Worm (Caenorhabditis elegans) whole organism, L1 larva: Measurements from ENCODE around the gene srb-3.

Experiments used
- C16A3.4 ChIP-seq: fragments of 150-350 bp; optimal IDR thresholded peaks from 2 replicates; lab custom pipeline; 2014; ENCODE audit warnings: missing biosample characterization, missing genetic modification characterization
- C34B4.2 ChIP-seq: sonication (generic microtip); optimal IDR thresholded peaks from 2 replicates; lab custom pipeline; 2017; ENCODE audit warnings: mild to moderate bottlenecking, missing genetic modification characterization, missing compliant biosample characterization
- aha-1 ChIP-seq: fragments of 150-350 bp; optimal IDR thresholded peaks from 2 replicates; lab custom pipeline; 2014; ENCODE audit warnings: missing biosample characterization, missing genetic modification characterization
- ama-1 ChIP-seq: fragments of 150-350 bp; optimal IDR thresholded peaks from 2 replicates; lab custom pipeline; 2014
- blmp-1 ChIP-seq: fragments of 150-350 bp; optimal IDR thresholded peaks from 2 replicates; lab custom pipeline; 2014; ENCODE audit warnings: missing biosample characterization, missing genetic modification characterization
- ceh-8 ChIP-seq: fragments of 200-800 bp; sonication (Bioruptor generic); optimal IDR thresholded peaks from 2 replicates; lab custom pipeline; 2018; ENCODE audit warnings: mild to moderate bottlenecking, missing genetic modification characterization, moderate library complexity, missing compliant biosample characterization
- ceh-82 ChIP-seq, 3 experiments: fragments of 150-350 bp in 1 of 3; sonication (generic microtip) in 2 of 3; optimal IDR thresholded peaks; 2 replicates each; lab custom pipeline; 2014 to 2017; ENCODE audit warnings: missing biosample characterization in 3 of 3, missing genetic modification characterization in 3 of 3
- ceh-88 ChIP-seq: fragments of 200-800 bp; sonication (Bioruptor generic); IDR thresholded peaks from 2 replicates; pipeline ENCODE4 v1.3.6; 2022; ENCODE audit warnings: missing genetic modification characterization, missing compliant biosample characterization
- dpl-1 ChIP-seq, 3 experiments: fragments of 150-350 bp in 2 of 3; sonication (generic microtip) in 1 of 3; optimal IDR thresholded peaks; 2 replicates each; lab custom pipeline; 2014 to 2017; ENCODE audit warnings: missing biosample characterization in 3 of 3, missing genetic modification characterization in 3 of 3, missing genetic modification reagents in 3 of 3
- dsc-1 ChIP-seq: sonication (generic microtip); optimal IDR thresholded peaks from 2 replicates; lab custom pipeline; 2016; ENCODE audit warnings: mild to moderate bottlenecking, missing genetic modification characterization, missing compliant biosample characterization
- efl-1 ChIP-seq, 4 experiments: fragments of 150-350 bp; optimal IDR thresholded peaks in 3 of 4; peaks in 1 of 4; 1 replicate in 1 of 4; 2 replicates in 3 of 4; lab custom pipeline; 2014; ENCODE audit warnings: missing biosample characterization in 2 of 4, missing genetic modification characterization in 2 of 4, missing genetic modification reagents in 2 of 4
- efl-3 ChIP-seq: fragments of 200-800 bp; sonication (Bioruptor generic); optimal IDR thresholded peaks from 2 replicates; lab custom pipeline; 2018; ENCODE audit warnings: mild to moderate bottlenecking, missing genetic modification characterization, missing compliant biosample characterization
- egl-27 ChIP-seq, 2 experiments: fragments of 150-350 bp in 1 of 2; sonication (generic microtip); optimal IDR thresholded peaks; 3 replicates each; lab custom pipeline; 2017 to 2018; ENCODE audit warnings: missing biosample characterization in 2 of 2, missing genetic modification characterization in 2 of 2, missing genetic modification reagents in 2 of 2
- elt-3 ChIP-seq, 6 experiments: fragments of 150-350 bp in 1 of 6; sonication (generic microtip); optimal IDR thresholded peaks; 2 replicates each; lab custom pipeline; 2017 to 2018; ENCODE audit warnings: missing biosample characterization in 6 of 6, missing genetic modification characterization in 6 of 6, inconsistent platforms in 1 of 6
- ets-5 ChIP-seq: fragments of 200-800 bp; sonication (Bioruptor generic); IDR thresholded peaks from 2 replicates; pipeline ENCODE4 v1.3.6; 2022; ENCODE audit warnings: missing genetic modification characterization, missing compliant biosample characterization
- fkh-10 ChIP-seq: sonication (generic microtip); optimal IDR thresholded peaks from 2 replicates; lab custom pipeline; 2017; ENCODE audit warnings: missing biosample characterization, missing genetic modification reagents, missing genetic modification characterization
- fkh-4 ChIP-seq: sonication (generic microtip); optimal IDR thresholded peaks from 2 replicates; lab custom pipeline; 2016; ENCODE audit warnings: missing compliant biosample characterization, missing genetic modification characterization, borderline replicate concordance
- fkh-8 ChIP-seq: sonication (generic microtip); optimal IDR thresholded peaks from 2 replicates; lab custom pipeline; 2016; ENCODE audit warnings: mild to moderate bottlenecking, missing genetic modification characterization, missing compliant biosample characterization
- fos-1 ChIP-seq: fragments of 150-350 bp; optimal IDR thresholded peaks from 2 replicates; lab custom pipeline; 2014; ENCODE audit warnings: missing biosample characterization, missing genetic modification characterization
- hlh-4 ChIP-seq: sonication (generic microtip); optimal IDR thresholded peaks from 2 replicates; lab custom pipeline; 2016; ENCODE audit warnings: mild to moderate bottlenecking, missing genetic modification characterization, missing compliant biosample characterization
- hpl-2 ChIP-seq: fragments of 150-350 bp; optimal IDR thresholded peaks from 2 replicates; lab custom pipeline; 2014; ENCODE audit warnings: missing biosample characterization, missing genetic modification reagents, missing genetic modification characterization
- jun-1 ChIP-seq: fragments of 150-350 bp; optimal IDR thresholded peaks from 2 replicates; lab custom pipeline; 2014; ENCODE audit warnings: missing biosample characterization, missing genetic modification reagents, missing genetic modification characterization
- lin-14 ChIP-seq: fragments of 200-800 bp; sonication (Bioruptor generic); optimal IDR thresholded peaks from 2 replicates; lab custom pipeline; 2018; ENCODE audit warnings: mild to moderate bottlenecking, missing genetic modification characterization, moderate library complexity, missing compliant biosample characterization
- lin-15B ChIP-seq: fragments of 150-350 bp; sonication (generic microtip); optimal IDR thresholded peaks from 3 replicates; lab custom pipeline; 2014; ENCODE audit warnings: missing biosample characterization, missing genetic modification characterization
- lin-35 ChIP-seq, 2 experiments: fragments of 150-350 bp; optimal IDR thresholded peaks; 2 replicates each; lab custom pipeline; 2014; ENCODE audit warnings: missing biosample characterization in 2 of 2, missing genetic modification characterization in 2 of 2, missing genetic modification reagents in 2 of 2
- lin-39 ChIP-seq: fragments of 150-350 bp; optimal IDR thresholded peaks from 2 replicates; lab custom pipeline; 2014; ENCODE audit warnings: missing biosample characterization, missing genetic modification reagents, missing genetic modification characterization
- lir-3 ChIP-seq: sonication (generic microtip); optimal IDR thresholded peaks from 2 replicates; lab custom pipeline; 2016; ENCODE audit warnings: mild to moderate bottlenecking, missing genetic modification characterization, moderate library complexity, missing compliant biosample characterization; ENCODE audit not compliant: poor library complexity
- mab-9 ChIP-seq: fragments of 200-800 bp; sonication (Bioruptor generic); IDR thresholded peaks from 2 replicates; pipeline ENCODE4 v1.3.6; 2022; ENCODE audit warnings: missing genetic modification reagents, missing genetic modification characterization, missing compliant biosample characterization
- mdl-1 ChIP-seq, 2 experiments: fragments of 150-350 bp; optimal IDR thresholded peaks; 2 replicates each; lab custom pipeline; 2014 to 2017; ENCODE audit warnings: missing biosample characterization in 2 of 2, missing genetic modification characterization in 2 of 2, inconsistent platforms in 1 of 2
- mep-1 ChIP-seq: fragments of 150-350 bp; optimal IDR thresholded peaks from 2 replicates; lab custom pipeline; 2014; ENCODE audit warnings: missing biosample characterization, missing genetic modification characterization
- nhr-11 ChIP-seq: fragments of 150-350 bp; optimal IDR thresholded peaks from 2 replicates; lab custom pipeline; 2014; ENCODE audit warnings: missing biosample characterization, missing genetic modification characterization
- nhr-12 ChIP-seq: sonication (generic microtip); optimal IDR thresholded peaks from 2 replicates; lab custom pipeline; 2017; ENCODE audit warnings: missing biosample characterization, missing genetic modification characterization
- nhr-28 ChIP-seq: fragments of 150-350 bp; optimal IDR thresholded peaks from 2 replicates; lab custom pipeline; 2014; ENCODE audit warnings: missing biosample characterization, missing genetic modification characterization
- nhr-71 ChIP-seq: sonication (generic microtip); optimal IDR thresholded peaks from 2 replicates; lab custom pipeline; 2016; ENCODE audit warnings: mild to moderate bottlenecking, missing genetic modification characterization, moderate library complexity, missing compliant biosample characterization
- nhr-85 ChIP-seq: sonication (generic microtip); peaks from one replicate; lab custom pipeline; 2016; ENCODE audit warnings: missing genetic modification characterization, inconsistent platforms, missing compliant biosample characterization
- nhr-90 ChIP-seq: sonication (generic microtip); optimal IDR thresholded peaks from 2 replicates; lab custom pipeline; 2016; ENCODE audit warnings: mild to moderate bottlenecking, missing genetic modification characterization, missing compliant biosample characterization; ENCODE audit not compliant: poor library complexity
- pag-3 ChIP-seq: sonication (generic microtip); optimal IDR thresholded peaks from 2 replicates; lab custom pipeline; 2017; ENCODE audit warnings: missing genetic modification characterization, mild to moderate bottlenecking, missing compliant biosample characterization, antibody characterized with exemption, borderline replicate concordance; ENCODE audit not compliant: insufficient read depth
- pqm-1 ChIP-seq: sonication (generic microtip); optimal IDR thresholded peaks from 3 replicates; lab custom pipeline; 2017; ENCODE audit warnings: missing biosample characterization, missing genetic modification characterization
- rnt-1 ChIP-seq: sonication (generic microtip); optimal IDR thresholded peaks from 2 replicates; lab custom pipeline; 2016; ENCODE audit warnings: mild to moderate bottlenecking, missing genetic modification characterization, moderate library complexity, missing compliant biosample characterization
- skn-1 ChIP-seq: fragments of 150-350 bp; optimal IDR thresholded peaks from 2 replicates; lab custom pipeline; 2014; ENCODE audit warnings: missing biosample characterization, missing genetic modification characterization
- snpc-4 ChIP-seq: fragments of 150-350 bp; optimal IDR thresholded peaks from 2 replicates; lab custom pipeline; 2014; ENCODE audit warnings: missing biosample characterization, missing genetic modification characterization
- sptf-1 ChIP-seq: fragments of 150-350 bp; optimal IDR thresholded peaks from 2 replicates; lab custom pipeline; 2014; ENCODE audit warnings: missing biosample characterization, missing genetic modification characterization
- sup-37 ChIP-seq: fragments of 200-800 bp; sonication (Bioruptor generic); optimal IDR thresholded peaks from 2 replicates; lab custom pipeline; 2018; ENCODE audit warnings: mild to moderate bottlenecking, missing genetic modification characterization, missing compliant biosample characterization
- unc-86 ChIP-seq: sonication (generic microtip); optimal IDR thresholded peaks from 2 replicates; lab custom pipeline; 2016; ENCODE audit warnings: missing genetic modification characterization, missing compliant biosample characterization
- unc-98 ChIP-seq: fragments of 200-800 bp; sonication (Bioruptor generic); IDR thresholded peaks from 2 replicates; pipeline ENCODE4 v1.3.6; 2022; ENCODE audit warnings: missing genetic modification characterization, missing compliant biosample characterization
- vab-15 ChIP-seq: sonication (generic microtip); optimal IDR thresholded peaks from 2 replicates; lab custom pipeline; 2017; ENCODE audit warnings: missing genotype, mild to moderate bottlenecking, missing genetic modification characterization, missing compliant biosample characterization
- zip-4 ChIP-seq: fragments of 200-800 bp; sonication (Bioruptor generic); optimal IDR thresholded peaks from 2 replicates; lab custom pipeline; 2018; ENCODE audit warnings: mild to moderate bottlenecking, missing genetic modification characterization, moderate library complexity, missing compliant biosample characterization
- ztf-4 ChIP-seq: fragments of 150-350 bp; optimal IDR thresholded peaks from 2 replicates; lab custom pipeline; 2014; ENCODE audit warnings: missing biosample characterization, missing genetic modification characterization

Gene srb-3

DNA sequence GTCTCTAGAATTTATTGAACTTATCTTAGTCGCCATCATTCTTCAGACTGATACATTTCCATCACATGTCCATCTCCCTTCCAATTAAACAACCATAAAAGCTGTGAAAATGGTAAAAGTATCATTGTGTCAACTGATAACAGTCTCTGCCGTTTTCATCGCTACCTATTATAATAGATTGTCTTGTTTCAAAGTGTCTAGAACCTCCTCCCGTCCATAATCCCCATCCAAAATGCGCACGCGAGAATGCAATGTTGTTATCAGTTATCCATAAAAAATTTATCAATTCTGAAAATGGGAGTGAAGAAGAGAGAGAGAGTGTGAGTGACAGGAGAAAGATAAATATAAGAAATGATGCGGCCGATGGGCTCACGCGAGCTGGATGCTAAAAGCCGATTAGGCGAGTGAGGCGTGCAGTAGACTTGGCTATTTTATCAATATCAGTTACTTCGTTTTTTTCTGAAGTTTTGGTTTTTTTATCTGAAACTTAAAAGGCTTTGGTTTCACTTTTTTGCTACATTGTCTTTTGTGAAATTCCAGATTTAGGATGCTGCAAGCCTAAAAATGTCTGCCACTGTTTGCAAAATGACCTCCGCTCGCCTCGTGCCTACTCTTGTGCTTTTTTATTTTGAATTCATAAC, 35.4 kb upstream of the srb-3 start (continued):
- TF ChIP-seq dsc-1 (tag; lab: Kevin White, UChicago) (peak; percentile 50), zip-4 (GFP tag; lab: Kevin White, UChicago) (no peak), egl-27 (tag; optimal IDR thresholded peaks at IDR 0.05; lab: Kevin White, UChicago) (no peak), jun-1 (peak; percentile 61), lir-3 (tag; lab: Kevin White, UChicago) (no peak), elt-3 (tag; optimal IDR thresholded peaks at IDR 0.05; lab: Kevin White, UChicago) (peak in 4 of 6 experiments; percentile 22 to 77 (median 43)), pqm-1 (tag; lab: Kevin White, UChicago) (peak; percentile 82), pag-3 (tag; lab: Kevin White, UChicago) (no peak), hpl-2 (no peak), lin-14 (GFP tag; lab: Kevin White, UChicago) (peak; percentile 32), nhr-85 (tag; lab: Kevin White, UChicago) (peak; percentile 67), C34B4.2 (tag; lab: Kevin White, UChicago) (no peak)

ce11 chrII:5200987-5201582, 34.4 kb upstream of the srb-3 start:
- no peak for TF ChIP-seq nhr-90
- peak; percentile 38 for TF ChIP-seq snpc-4 (tag; lab: Kevin White, UChicago)
- TF ChIP-seq unc-86 (tag; lab: Kevin White, UChicago), result peak; percentile 40
- TF ChIP-seq rnt-1 (tag; lab: Kevin White, UChicago), result peak; percentile 48
- TF ChIP-seq skn-1 (tag; lab: Kevin White, UChicago), result peak; percentile 26
- TF ChIP-seq sptf-1 (tag; lab: Kevin White, UChicago), result no peak
- no peak for TF ChIP-seq mab-9 (GFP tag; lab: Robert Waterston, UW)
- TF ChIP-seq mdl-1 (tag; optimal IDR thresholded peaks at IDR 0.05; lab: Kevin White, UChicago), result no peak
- no peak for TF ChIP-seq fkh-10 (GFP tag; lab: Kevin White, UChicago)
- TF ChIP-seq C16A3.4, result peak; percentile 7
- TF ChIP-seq mep-1 (tag; lab: Kevin White, UChicago), result peak; percentile 41
- no peak for TF ChIP-seq nhr-28 (tag; lab: Kevin White, UChicago)
- no peak for TF ChIP-seq lir-3 (tag; lab: Kevin White, UChicago)
- TF ChIP-seq ceh-82 (tag; optimal IDR thresholded peaks at IDR 0.05; lab: Kevin White, UChicago), result peak in 1 of 3 experiments; percentile 20
- TF ChIP-seq ets-5 (GFP tag; lab: Robert Waterston, UW), result no peak
- no peak for TF ChIP-seq nhr-12 (tag; lab: Kevin White, UChicago)
- TF ChIP-seq nhr-11 (tag; lab: Kevin White, UChicago), result no peak
- TF ChIP-seq ztf-4 (tag; lab: Kevin White, UChicago), result no peak
- TF ChIP-seq fkh-8 (tag; lab: Kevin White, UChicago), result peak; percentile 23
- peak; percentile 85 for TF ChIP-seq lin-14 (GFP tag; lab: Kevin White, UChicago)
- TF ChIP-seq efl-3 (GFP tag; lab: Kevin White, UChicago), result no peak
- no peak for TF ChIP-seq lin-39
- TF ChIP-seq sup-37 (GFP tag; lab: Kevin White, UChicago), result no peak
- TF ChIP-seq aha-1 (tag; lab: Kevin White, UChicago), result no peak
- no peak for TF ChIP-seq hlh-4 (tag; lab: Kevin White, UChicago)
- no peak for TF ChIP-seq ceh-88 (GFP tag; lab: Robert Waterston, UW)
- TF ChIP-seq dpl-1 (GFP tag; optimal IDR thresholded peaks at IDR 0.05; lab: Kevin White, UChicago), result peak in 2 of 3 experiments; percentile 11 to 23
- no peak for TF ChIP-seq zip-4 (GFP tag; lab: Kevin White, UChicago)
- TF ChIP-seq unc-98 (GFP tag; lab: Robert Waterston, UW), result no peak
- TF ChIP-seq fos-1 (tag; lab: Kevin White, UChicago), result no peak
- no peak for TF ChIP-seq fkh-4 (tag; lab: Kevin White, UChicago)
- TF ChIP-seq blmp-1 (tag; lab: Kevin White, UChicago), result peak; percentile 87
- TF ChIP-seq dsc-1 (tag; lab: Kevin White, UChicago), result peak; percentile 63
- no peak for TF ChIP-seq vab-15 (tag; lab: Kevin White, UChicago)
- peak; percentile 78 for TF ChIP-seq nhr-71 (tag; lab: Kevin White, UChicago)
- TF ChIP-seq ceh-8, result no peak
- no peak for TF ChIP-seq lin-15B (tag; lab: Kevin White, UChicago)
- peak; percentile 31 to 37 for TF ChIP-seq lin-35 (GFP tag; optimal IDR thresholded peaks at IDR 0.05; lab: Kevin White, UChicago)
- no peak for TF ChIP-seq ama-1 (lab: Kevin White, UChicago)
- TF ChIP-seq efl-1 (optimal IDR thresholded peaks at IDR 0.05; lab: Kevin White, UChicago), result peak; percentile 49 to 50
- peak; percentile 14 to 90 for TF ChIP-seq efl-1 (GFP tag; optimal IDR thresholded peaks at IDR 0.05 in 1 of 2; lab: Kevin White, UChicago)
